Worm (Caenorhabditis elegans) whole organism, early embryonic: ENCODE results near the gene mdt-21.

Experiments used
- aly-1 ChIP-seq: sonication (generic microtip); optimal IDR thresholded peaks from 2 replicates; lab custom pipeline; 2016; ENCODE audit warnings: missing genetic modification characterization, missing compliant biosample characterization
- ama-1 ChIP-seq: fragments of 150-350 bp; optimal IDR thresholded peaks from 2 replicates; lab custom pipeline; 2014
- ceh-13 ChIP-seq: fragments of 200-800 bp; sonication (Bioruptor generic); optimal IDR thresholded peaks from 2 replicates; lab custom pipeline; 2018; ENCODE audit warnings: mild to moderate bottlenecking, missing genetic modification characterization, missing compliant biosample characterization
- ceh-36 ChIP-seq: sonication (generic microtip); optimal IDR thresholded peaks from 2 replicates; lab custom pipeline; 2016; ENCODE audit warnings: missing genetic modification characterization, inconsistent platforms, missing compliant biosample characterization
- ets-7 ChIP-seq: sonication (generic microtip); optimal IDR thresholded peaks from 2 replicates; lab custom pipeline; 2016; ENCODE audit warnings: missing genotype, missing genetic modification characterization, missing compliant biosample characterization
- hmg-4 ChIP-seq: fragments of 200-800 bp; sonication (Bioruptor generic); optimal IDR thresholded peaks from 2 replicates; lab custom pipeline; 2018; ENCODE audit warnings: mild to moderate bottlenecking, missing genetic modification characterization, missing compliant biosample characterization
- tbx-11 ChIP-seq: fragments of 200-800 bp; sonication (Bioruptor generic); IDR thresholded peaks from 2 replicates; pipeline ENCODE4 v1.3.6; 2022; ENCODE audit warnings: missing genetic modification characterization, missing compliant biosample characterization
- tra-4 ChIP-seq: sonication (generic microtip); optimal IDR thresholded peaks from 2 replicates; lab custom pipeline; 2017; ENCODE audit warnings: missing genetic modification characterization, missing compliant biosample characterization

- TF ChIP-seq tbx-11 (GFP tag; lab: Robert Waterston, UW) (no peak), hmg-4 (GFP tag; lab: Kevin White, UChicago) (no peak), aly-1 (tag; lab: Kevin White, UChicago) (no peak), tra-4 (tag; lab: Kevin White, UChicago) (no peak), ceh-13 (GFP tag; lab: Kevin White, UChicago) (no peak), ama-1 (no peak), ets-7 (tag; lab: Kevin White, UChicago) (no peak), ceh-36 (no peak)
These were observed 48.7 kb downstream of the mdt-21 start, which contains the start of gene rsp-8 for ce11 chrIII:11826118-11826517.
